Worm (Caenorhabditis elegans) whole organism, late embryonic: Measurements from ENCODE around the gene rsks-1.

ENCODE experiments used
- ceh-14 ChIP-seq: sonication (generic microtip); optimal IDR thresholded peaks from 2 replicates; lab custom pipeline; 2016; ENCODE audit warnings: missing genotype, missing genetic modification characterization, missing compliant biosample characterization
- ceh-30 ChIP-seq: fragments of 150-350 bp; optimal IDR thresholded peaks from 2 replicates; lab custom pipeline; 2014; ENCODE audit warnings: missing biosample characterization, missing genetic modification characterization
- ceh-9 ChIP-seq: sonication (generic microtip); optimal IDR thresholded peaks from 2 replicates; lab custom pipeline; 2016; ENCODE audit warnings: mild to moderate bottlenecking, missing genetic modification characterization, inconsistent platforms, missing compliant biosample characterization
- hlh-30 ChIP-seq: sonication (generic microtip); optimal IDR thresholded peaks from 2 replicates; lab custom pipeline; 2017; ENCODE audit warnings: antibody characterized with exemption, missing genetic modification characterization, missing compliant biosample characterization; ENCODE audit not compliant: insufficient read depth
- pros-1 ChIP-seq: fragments of 150-350 bp; optimal IDR thresholded peaks from 2 replicates; lab custom pipeline; 2014; ENCODE audit warnings: missing biosample characterization, missing genetic modification reagents, missing genetic modification characterization
- tbx-7 ChIP-seq: sonication (generic microtip); optimal IDR thresholded peaks from 2 replicates; lab custom pipeline; 2016; ENCODE audit warnings: missing genotype, missing genetic modification characterization, missing compliant biosample characterization
- unc-55 ChIP-seq: sonication (generic microtip); optimal IDR thresholded peaks from 2 replicates; lab custom pipeline; 2017; ENCODE audit warnings: missing biosample characterization, missing genetic modification reagents, missing genetic modification characterization
- ztf-16 ChIP-seq: sonication (generic microtip); optimal IDR thresholded peaks from 2 replicates; lab custom pipeline; 2017; ENCODE audit warnings: missing genetic modification characterization, missing compliant biosample characterization

ce11 chrIII:11287340-11287739, 42.4 kb downstream of the rsks-1 start:
- no peak for TF ChIP-seq ceh-14
- TF ChIP-seq tbx-7 (tag; lab: Kevin White, UChicago) = no peak
- TF ChIP-seq ceh-30 (tag; lab: Kevin White, UChicago) = no peak
- TF ChIP-seq ztf-16 (tag; lab: Kevin White, UChicago) = no peak
- TF ChIP-seq unc-55 (GFP tag; lab: Kevin White, UChicago) = no peak
- TF ChIP-seq pros-1 (tag; lab: Kevin White, UChicago) = no peak
- TF ChIP-seq ceh-9 (tag; lab: Kevin White, UChicago) = no peak
- no peak for TF ChIP-seq hlh-30
